Fruit fly (Drosophila melanogaster) S2 (cell line): Measurements from ENCODE around the gene CG34268.

Experiments used
- CG8478 ChIP-seq: fragments of >200 bp; optimal IDR thresholded peaks from 2 replicates; lab custom pipeline; 2018
- CTCF ChIP-seq, 2 experiments: fragments of >200 bp; optimal IDR thresholded peaks; 2 replicates each; lab custom pipeline; 2018

dm6 chr3L:510823-511227, 10.1 kb downstream of the CG34268 start:
- TF ChIP-seq CG8478 (lab: Kevin White, UChicago) = no peak
- TF ChIP-seq CTCF (optimal IDR thresholded peaks at IDR 0.05; lab: Kevin White, UChicago) = no peak
